Worm (Caenorhabditis elegans) whole organism, L2 larva: ENCODE measurements around the gene Y110A2AL.7.

Experiments used
- R02D3.7 ChIP-seq: fragments of 150-350 bp; optimal IDR thresholded peaks from 2 replicates; lab custom pipeline; 2014; ENCODE audit warnings: missing biosample characterization, missing genetic modification characterization
- elt-3 ChIP-seq: sonication (generic microtip); optimal IDR thresholded peaks from 2 replicates; lab custom pipeline; 2017; ENCODE audit warnings: missing biosample characterization, missing genetic modification characterization
- zag-1 ChIP-seq: fragments of 150-350 bp; optimal IDR thresholded peaks from 2 replicates; lab custom pipeline; 2014; ENCODE audit warnings: missing biosample characterization, missing genetic modification characterization
- ztf-11 ChIP-seq: sonication (generic microtip); optimal IDR thresholded peaks from 2 replicates; lab custom pipeline; 2017; ENCODE audit warnings: missing biosample characterization, missing genetic modification characterization

ce11 chrII:2802804-2803586 is 40.0 kb downstream of the Y110A2AL.7 start:
- TF ChIP-seq elt-3 (tag; lab: Kevin White, UChicago): no peak
- no peak for TF ChIP-seq zag-1
- TF ChIP-seq R02D3.7 (tag; lab: Kevin White, UChicago): no peak
- TF ChIP-seq ztf-11 (tag; lab: Kevin White, UChicago): no peak
